Fruit fly (Drosophila melanogaster) whole organism, embryonic: ENCODE results near the gene prt.

ENCODE experiments used
- B-H2 ChIP-seq: fragments of 200-800 bp; sonication (Bioruptor generic); optimal IDR thresholded peaks from 2 replicates; lab custom pipeline; 2018; ENCODE audit warnings: missing biosample characterization, mild to moderate bottlenecking, missing genetic modification characterization
- Bdp1 ChIP-seq: fragments of 200-800 bp; sonication (Bioruptor generic); optimal IDR thresholded peaks from 3 replicates; lab custom pipeline; 2016; ENCODE audit warnings: missing biosample characterization, missing genetic modification characterization
- CG10543 ChIP-seq: fragments of 200-800 bp; sonication (Bioruptor generic); optimal IDR thresholded peaks from 3 replicates; lab custom pipeline; 2017; ENCODE audit warnings: missing biosample characterization, mild to moderate bottlenecking, missing genetic modification characterization, moderate library complexity
- CG10979 ChIP-seq: fragments of 200-800 bp; sonication (Bioruptor generic); optimal IDR thresholded peaks from 2 replicates; lab custom pipeline; 2018; ENCODE audit warnings: missing biosample characterization, mild to moderate bottlenecking, missing genetic modification characterization, moderate library complexity
- CG11398 ChIP-seq: fragments of 200-800 bp; sonication (Bioruptor generic); optimal IDR thresholded peaks from 2 replicates; lab custom pipeline; 2016; ENCODE audit warnings: missing biosample characterization, missing genetic modification characterization
- CG13775 ChIP-seq: fragments of 200-800 bp; sonication (Bioruptor generic); optimal IDR thresholded peaks from 3 replicates; lab custom pipeline; 2017; ENCODE audit warnings: missing biosample characterization, mild to moderate bottlenecking, missing genetic modification characterization
- CG14860 ChIP-seq: fragments of 200-800 bp; sonication (Bioruptor generic); IDR thresholded peaks from 3 replicates; pipeline ENCODE4 v1.3.6; 2022; ENCODE audit warnings: missing biosample characterization, missing genetic modification characterization; ENCODE audit not compliant: partially characterized antibody
- CG15601 ChIP-seq: fragments of 200-800 bp; sonication (Bioruptor generic); optimal IDR thresholded peaks from 3 replicates; lab custom pipeline; 2019; ENCODE audit warnings: missing biosample characterization, mild to moderate bottlenecking, missing genetic modification characterization, moderate library complexity
- CG15696 ChIP-seq: fragments of 200-800 bp; sonication (Bioruptor generic); optimal IDR thresholded peaks from 2 replicates; lab custom pipeline; 2019; ENCODE audit warnings: missing biosample characterization, mild to moderate bottlenecking, missing genetic modification characterization, moderate library complexity
- CG2889 ChIP-seq: fragments of 200-800 bp; sonication (Bioruptor generic); IDR thresholded peaks from 3 replicates; pipeline ENCODE4 v1.3.6; 2022; ENCODE audit warnings: missing biosample characterization, missing genetic modification characterization
- CG34376 ChIP-seq: fragments of 200-800 bp; sonication (Bioruptor generic); optimal IDR thresholded peaks from 2 replicates; lab custom pipeline; 2018; ENCODE audit warnings: missing biosample characterization, mild to moderate bottlenecking, missing genetic modification characterization
- CG3847 ChIP-seq: fragments of 200-800 bp; sonication (Bioruptor generic); IDR thresholded peaks from 2 replicates; pipeline ENCODE4 v1.3.6; 2022; ENCODE audit warnings: missing biosample characterization, missing genetic modification characterization
- CG42726 ChIP-seq: fragments of 200-800 bp; sonication (Bioruptor generic); IDR thresholded peaks from 2 replicates; pipeline ENCODE4 v1.3.6; 2022; ENCODE audit warnings: missing biosample characterization, missing genetic modification characterization; ENCODE audit not compliant: partially characterized antibody
- CG4820 ChIP-seq: fragments of 200-800 bp; sonication (Bioruptor generic); optimal IDR thresholded peaks from 3 replicates; lab custom pipeline; 2016; ENCODE audit warnings: missing biosample characterization, missing genetic modification characterization
- CG6175 ChIP-seq: fragments of 200-800 bp; sonication (Bioruptor generic); IDR thresholded peaks from 3 replicates; pipeline ENCODE4 v1.3.6; 2022; ENCODE audit warnings: missing biosample characterization, missing genetic modification characterization
- CG8359 ChIP-seq: fragments of 200-800 bp; sonication (Bioruptor generic); optimal IDR thresholded peaks from 2 replicates; lab custom pipeline; 2017; ENCODE audit warnings: missing biosample characterization, mild to moderate bottlenecking, missing genetic modification characterization, borderline replicate concordance
- CG8924 ChIP-seq: fragments of 200-800 bp; optimal IDR thresholded peaks from 3 replicates; lab custom pipeline; 2019; ENCODE audit warnings: missing biosample characterization, mild to moderate bottlenecking, missing genetic modification characterization, moderate library complexity
- Deaf1 ChIP-seq: fragments of 200-800 bp; optimal IDR thresholded peaks from 3 replicates; lab custom pipeline; 2019; ENCODE audit warnings: missing biosample characterization, mild to moderate bottlenecking, missing genetic modification characterization, moderate library complexity
- Elba2 ChIP-seq: fragments of 200-800 bp; sonication (Bioruptor generic); optimal IDR thresholded peaks from 3 replicates; lab custom pipeline; 2016; ENCODE audit warnings: missing biosample characterization, missing genetic modification characterization
- GATAe ChIP-seq: fragments of 200-800 bp; sonication (Bioruptor generic); conservative IDR thresholded peaks from 2 replicates; pipeline ENCODE4 v1.3.6; 2022; ENCODE audit warnings: missing biosample characterization, missing genetic modification characterization
- Lpt ChIP-seq: fragments of >200 bp; optimal IDR thresholded peaks from 2 replicates; lab custom pipeline; 2018; ENCODE audit warnings: missing biosample characterization, missing genetic modification characterization
- Mad ChIP-seq: fragments of 200-800 bp; sonication (Bioruptor generic); optimal IDR thresholded peaks from 2 replicates; lab custom pipeline; 2016; ENCODE audit warnings: missing biosample characterization, missing genetic modification characterization
- Med ChIP-seq: fragments of 200-800 bp; sonication (Bioruptor generic); peaks from one replicate; lab custom pipeline; 2016; ENCODE audit warnings: missing biosample characterization, missing genetic modification characterization, mild to moderate bottlenecking, inconsistent platforms, moderate library complexity
- NC2α ChIP-seq: fragments of 200-800 bp; sonication (Bioruptor generic); optimal IDR thresholded peaks from 2 replicates; lab custom pipeline; 2016; ENCODE audit warnings: missing biosample characterization, missing genetic modification characterization
- Rx ChIP-seq: fragments of 200-800 bp; sonication (Bioruptor generic); IDR thresholded peaks from 2 replicates; pipeline ENCODE4 v1.3.6; 2022; ENCODE audit warnings: missing biosample characterization, missing genetic modification characterization
- Sin3A ChIP-seq: fragments of >200 bp; optimal IDR thresholded peaks from 2 replicates; lab custom pipeline; 2018
- ash1 ChIP-seq: fragments of 200-800 bp; sonication (Bioruptor generic); optimal IDR thresholded peaks from 2 replicates; lab custom pipeline; 2018; ENCODE audit warnings: missing biosample characterization, mild to moderate bottlenecking, missing genetic modification characterization
- chinmo ChIP-seq: fragments of 200-800 bp; sonication (Bioruptor generic); IDR thresholded peaks from 4 replicates; pipeline ENCODE4 v1.3.6; 2022; ENCODE audit warnings: missing biosample characterization, missing genetic modification characterization; ENCODE audit not compliant: partially characterized antibody
- chn ChIP-seq: fragments of 200-800 bp; sonication (Bioruptor generic); optimal IDR thresholded peaks from 2 replicates; lab custom pipeline; 2016; ENCODE audit warnings: missing biosample characterization, missing genetic modification characterization
- exex ChIP-seq: fragments of 200-800 bp; sonication (Bioruptor generic); optimal IDR thresholded peaks from 4 replicates; lab custom pipeline; 2018; ENCODE audit warnings: missing biosample characterization, mild to moderate bottlenecking, missing genetic modification characterization, moderate library complexity
- fru ChIP-seq: fragments of >200 bp; optimal IDR thresholded peaks from 2 replicates; lab custom pipeline; 2017
- grn ChIP-seq: fragments of 200-800 bp; sonication (Bioruptor generic); optimal IDR thresholded peaks from 3 replicates; lab custom pipeline; 2017; ENCODE audit warnings: missing biosample characterization, missing genetic modification characterization
- gsb-n ChIP-seq: fragments of 200-800 bp; sonication (Bioruptor generic); optimal IDR thresholded peaks from 3 replicates; lab custom pipeline; 2018; ENCODE audit warnings: missing biosample characterization, mild to moderate bottlenecking, missing genetic modification characterization
- lab ChIP-seq: fragments of 200-800 bp; sonication (Bioruptor generic); optimal IDR thresholded peaks from 3 replicates; lab custom pipeline; 2017; ENCODE audit warnings: missing biosample characterization, missing genetic modification characterization, mild to moderate bottlenecking, moderate library complexity, missing genetic modification reagents
- lilli ChIP-seq: fragments of 200-800 bp; sonication (Bioruptor generic); optimal IDR thresholded peaks from 3 replicates; lab custom pipeline; 2016; ENCODE audit warnings: missing biosample characterization, missing genetic modification characterization
- mirr ChIP-seq: fragments of 200-800 bp; sonication (Bioruptor generic); optimal IDR thresholded peaks from 3 replicates; lab custom pipeline; 2018; ENCODE audit warnings: missing biosample characterization, mild to moderate bottlenecking, missing genetic modification characterization
- nom ChIP-seq: fragments of 200-800 bp; sonication (Bioruptor generic); optimal IDR thresholded peaks from 2 replicates; lab custom pipeline; 2017; ENCODE audit warnings: missing biosample characterization, missing genetic modification characterization, mild to moderate bottlenecking, moderate library complexity, missing genetic modification reagents
- oc ChIP-seq: fragments of 200-800 bp; sonication (Bioruptor generic); optimal IDR thresholded peaks from 2 replicates; lab custom pipeline; 2018; ENCODE audit warnings: missing biosample characterization, mild to moderate bottlenecking, missing genetic modification characterization, moderate library complexity
- pnt ChIP-seq: fragments of 200-800 bp; sonication (Bioruptor generic); optimal IDR thresholded peaks from 3 replicates; lab custom pipeline; 2016; ENCODE audit warnings: missing biosample characterization, missing genetic modification characterization
- ranshi ChIP-seq: fragments of 200-800 bp; sonication (Bioruptor generic); IDR thresholded peaks from 2 replicates; pipeline ENCODE4 v1.3.6; 2022; ENCODE audit warnings: missing biosample characterization, missing genetic modification characterization
- sc ChIP-seq, 3 experiments: fragments of >200 bp in 2 of 3; fragments of 200-800 bp in 1 of 3; sonication (Bioruptor generic) in 1 of 3; optimal IDR thresholded peaks; 2 replicates in 2 of 3; 3 replicates in 1 of 3; lab custom pipeline; 2017; ENCODE audit warnings: mild to moderate bottlenecking in 1 of 3, missing biosample characterization in 1 of 3, missing genetic modification characterization in 1 of 3, missing genetic modification reagents in 1 of 3
- sd ChIP-seq: fragments of 200-800 bp; sonication (Bioruptor generic); optimal IDR thresholded peaks from 3 replicates; lab custom pipeline; 2018; ENCODE audit warnings: missing biosample characterization, mild to moderate bottlenecking, missing genetic modification characterization, moderate library complexity
- sens ChIP-seq: fragments of 200-800 bp; sonication (Bioruptor generic); peaks from one replicate; lab custom pipeline; 2016; ENCODE audit warnings: missing biosample characterization, missing genetic modification characterization
- sob ChIP-seq: fragments of 200-800 bp; sonication (Bioruptor generic); IDR thresholded peaks from 2 replicates; pipeline ENCODE4 v1.3.6; 2022; ENCODE audit warnings: missing biosample characterization, missing genetic modification characterization
- sug ChIP-seq: fragments of 200-800 bp; optimal IDR thresholded peaks from 2 replicates; lab custom pipeline; 2019; ENCODE audit warnings: missing biosample characterization, mild to moderate bottlenecking, missing genetic modification characterization, moderate library complexity
- tll ChIP-seq, 2 experiments: fragments of 200-800 bp in 1 of 2; fragments of >200 bp in 1 of 2; sonication (Bioruptor generic) in 1 of 2; optimal IDR thresholded peaks; 2 replicates each; lab custom pipeline; 2017 to 2019; ENCODE audit warnings: missing biosample characterization in 2 of 2, missing genetic modification characterization in 2 of 2, mild to moderate bottlenecking in 1 of 2, moderate library complexity in 1 of 2
- toy ChIP-seq: fragments of 200-800 bp; sonication (Bioruptor generic); IDR thresholded peaks from 2 replicates; pipeline ENCODE4 v1.3.6; 2022; ENCODE audit warnings: missing biosample characterization, missing genetic modification characterization
- twi ChIP-seq: fragments of 200-800 bp; optimal IDR thresholded peaks from 2 replicates; lab custom pipeline; 2019; ENCODE audit warnings: missing biosample characterization, mild to moderate bottlenecking, missing genetic modification characterization, moderate library complexity
- unpg ChIP-seq: fragments of 200-800 bp; sonication (Bioruptor generic); optimal IDR thresholded peaks from 3 replicates; lab custom pipeline; 2018; ENCODE audit warnings: missing biosample characterization, mild to moderate bottlenecking, missing genetic modification characterization, moderate library complexity
- zfh1 ChIP-seq: fragments of 200-800 bp; sonication (Bioruptor generic); IDR thresholded peaks from 3 replicates; pipeline ENCODE4 v1.3.6; 2022; ENCODE audit warnings: missing biosample characterization, missing genetic modification characterization

Gene prt

DNA sequence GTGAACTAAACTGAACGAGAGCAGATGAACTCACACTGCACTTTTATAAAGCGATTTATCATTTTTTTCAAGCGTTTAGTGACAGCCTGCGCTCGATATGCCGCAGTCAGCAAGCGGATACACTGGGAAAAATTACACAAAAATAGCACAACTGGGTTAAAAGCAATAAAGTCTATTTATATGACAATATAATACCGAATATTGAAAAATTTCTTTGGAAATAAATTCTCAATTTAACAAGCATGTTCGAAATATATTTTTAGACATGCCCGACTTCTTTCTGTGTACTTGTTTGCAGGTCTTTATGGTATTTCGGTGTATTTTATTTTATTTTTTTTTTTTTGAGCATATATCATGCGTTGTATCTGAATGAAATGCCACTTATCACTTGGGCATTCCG lies 15.1 kb upstream of the prt start (continued):
- TF ChIP-seq Elba2 (GFP tag; lab: Kevin White, UChicago), result no peak
- TF ChIP-seq CG15696 (tag; lab: Kevin White, UChicago), result peak; percentile 75
- no peak for TF ChIP-seq CG11398 (GFP tag; lab: Kevin White, UChicago)
- TF ChIP-seq CG15601 (tag; lab: Kevin White, UChicago), result peak; percentile 48
- peak; percentile 65 for TF ChIP-seq oc
- peak; percentile 49 for TF ChIP-seq lilli (GFP tag; lab: Kevin White, UChicago)
- 0 out of 2 replicates have a peak, but pooled peaks have one; percentile 13 for TF ChIP-seq Rx (GFP tag; lab: Robert Waterston, UW)
- peak; percentile 82 for TF ChIP-seq unpg (GFP tag; lab: Kevin White, UChicago)
- peak; percentile 34 for TF ChIP-seq pnt (GFP tag; lab: Kevin White, UChicago)
- peak; percentile 41 for TF ChIP-seq Bdp1 (GFP tag; lab: Kevin White, UChicago)
- no peak for TF ChIP-seq fru (lab: Kevin White, UChicago)
- TF ChIP-seq sc (optimal IDR thresholded peaks at IDR 0.05; lab: Kevin White, UChicago), result no peak
- peak; percentile 56 for TF ChIP-seq sc (GFP tag; optimal IDR thresholded peaks at IDR 0.05; lab: Kevin White, UChicago)
- TF ChIP-seq B-H2 (GFP tag; lab: Kevin White, UChicago), result no peak
- TF ChIP-seq twi (tag; lab: Kevin White, UChicago), result peak; percentile 31
- TF ChIP-seq CG2889 (GFP tag; lab: Robert Waterston, UW), result peak; percentile 59; the same call in 1 of the 3 replicates
- peak; percentile 67 for TF ChIP-seq CG10979 (tag; lab: Kevin White, UChicago)
- no peak for TF ChIP-seq CG14860 (GFP tag; lab: Robert Waterston, UW)
- peak; percentile 56 for TF ChIP-seq chn (GFP tag; lab: Kevin White, UChicago)
- TF ChIP-seq sob (GFP tag; lab: Robert Waterston, UW), result no peak
- peak; percentile 46 for TF ChIP-seq CG13775
- TF ChIP-seq CG4820 (GFP tag; lab: Kevin White, UChicago), result peak; percentile 78
- peak; percentile 62 for TF ChIP-seq Mad (GFP tag; lab: Kevin White, UChicago)
- TF ChIP-seq CG3847 (GFP tag; lab: Robert Waterston, UW), result 0 out of 2 replicates have a peak, but pooled peaks have one; percentile 14
- TF ChIP-seq tll (GFP tag; optimal IDR thresholded peaks at IDR 0.05; lab: Kevin White, UChicago), result no peak
- peak; percentile 31 for TF ChIP-seq CG8924
- TF ChIP-seq ash1 (GFP tag; lab: Kevin White, UChicago), result no peak
- TF ChIP-seq Sin3A (lab: Kevin White, UChicago), result no peak
- peak; percentile 69 for TF ChIP-seq gsb-n (tag; lab: Kevin White, UChicago)
- TF ChIP-seq CG42726 (GFP tag; lab: Robert Waterston, UW), result no peak

DNA sequence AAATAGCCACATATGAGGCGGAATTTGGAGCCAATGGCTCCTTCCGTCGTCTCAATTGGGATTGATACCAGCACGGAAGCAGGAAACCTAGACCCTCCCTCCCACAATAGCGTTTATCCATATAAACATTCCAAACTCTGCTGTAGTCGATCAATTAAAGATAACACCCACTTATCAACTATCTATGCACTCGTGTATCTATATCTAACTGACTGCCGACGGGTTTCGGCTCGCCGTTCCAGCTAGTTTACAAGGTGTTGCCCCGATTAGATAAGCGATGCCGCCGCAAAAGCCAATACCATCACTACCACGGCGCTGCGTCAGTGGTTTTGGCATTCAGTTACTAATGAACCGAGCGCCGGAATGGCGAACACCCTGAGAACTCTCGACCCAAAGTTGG lies 12.4 kb upstream of the prt start, which contains the start of gene CG10300:
CG10300 (plus strand) TSS at position 333 of the 400 bp plus-strand sequence.
- peak; percentile 52 for TF ChIP-seq sug (tag; lab: Kevin White, UChicago)
- 0 out of 2 replicates have a peak, but pooled peaks have one; percentile 24 for TF ChIP-seq ranshi (GFP tag; lab: Robert Waterston, UW)
- no peak for TF ChIP-seq toy (GFP tag; lab: Robert Waterston, UW)
- TF ChIP-seq lab (GFP tag; lab: Kevin White, UChicago), result peak; percentile 65
- peak; percentile 88 for TF ChIP-seq mirr (GFP tag; lab: Kevin White, UChicago)
- TF ChIP-seq sens, result peak; percentile 71
- peak; percentile 64 for TF ChIP-seq sd
- TF ChIP-seq CG6175, result no peak
- TF ChIP-seq zfh1 (GFP tag; lab: Robert Waterston, UW), result no peak
- TF ChIP-seq exex (tag; lab: Kevin White, UChicago), result peak; percentile 29
- peak; percentile 53 for TF ChIP-seq CG34376 (GFP tag; lab: Kevin White, UChicago)
- no peak for TF ChIP-seq CG8359 (GFP tag; lab: Kevin White, UChicago)
- peak; percentile 39 for TF ChIP-seq Med (GFP tag; lab: Kevin White, UChicago)
- no peak for TF ChIP-seq Lpt (GFP tag; lab: Kevin White, UChicago)
- TF ChIP-seq GATAe (GFP tag; lab: Robert Waterston, UW), result peak; percentile 74
- no peak for TF ChIP-seq nom (GFP tag; lab: Kevin White, UChicago)
- TF ChIP-seq chinmo, result 0 out of 4 replicates have a peak, but pooled peaks have one; percentile 42
- peak; percentile 74 for TF ChIP-seq grn
- TF ChIP-seq CG10543, result peak; percentile 11
- peak; percentile 58 for TF ChIP-seq Deaf1
- no peak for TF ChIP-seq NC2α (GFP tag; lab: Kevin White, UChicago)
